Worm (Caenorhabditis elegans) whole organism, L3 larva: ENCODE results near the gene pitr-4.

Source experiments
- R02D3.7 ChIP-seq: fragments of 150-350 bp; optimal IDR thresholded peaks from 2 replicates; lab custom pipeline; 2014; ENCODE audit warnings: missing biosample characterization, missing genetic modification characterization
- ZK546.5 ChIP-seq: sonication (generic microtip); optimal IDR thresholded peaks from 2 replicates; lab custom pipeline; 2017; ENCODE audit warnings: missing biosample characterization, missing genetic modification characterization
- aly-2 ChIP-seq: fragments of 150-350 bp; optimal IDR thresholded peaks from 2 replicates; lab custom pipeline; 2014; ENCODE audit warnings: missing biosample characterization, missing genetic modification characterization
- ama-1 ChIP-seq: fragments of 150-350 bp; optimal IDR thresholded peaks from 2 replicates; lab custom pipeline; 2018
- ceh-16 ChIP-seq: sonication (generic microtip); optimal IDR thresholded peaks from 2 replicates; lab custom pipeline; 2017; ENCODE audit warnings: missing biosample characterization, missing genetic modification characterization
- ceh-82 ChIP-seq: fragments of 150-350 bp; optimal IDR thresholded peaks from 2 replicates; lab custom pipeline; 2014; ENCODE audit warnings: missing biosample characterization, missing genetic modification characterization
- daf-12 ChIP-seq: fragments of 150-350 bp; optimal IDR thresholded peaks from 2 replicates; lab custom pipeline; 2014; ENCODE audit warnings: missing biosample characterization, missing genetic modification reagents, missing genetic modification characterization
- elt-1 ChIP-seq: fragments of 150-350 bp; optimal IDR thresholded peaks from 2 replicates; lab custom pipeline; 2014; ENCODE audit warnings: missing biosample characterization, missing genetic modification characterization
- elt-2 ChIP-seq: sonication (generic microtip); optimal IDR thresholded peaks from 2 replicates; lab custom pipeline; 2016; ENCODE audit warnings: missing genetic modification reagents, mild to moderate bottlenecking, missing genetic modification characterization, missing compliant biosample characterization
- elt-3 ChIP-seq, 3 experiments: fragments of 150-350 bp in 1 of 3; sonication (generic microtip) in 2 of 3; optimal IDR thresholded peaks; 2 replicates in 2 of 3; 4 replicates in 1 of 3; lab custom pipeline; 2014 to 2017; ENCODE audit warnings: missing biosample characterization in 3 of 3, missing genetic modification characterization in 3 of 3
- eor-1 ChIP-seq, 2 experiments: fragments of 150-350 bp; optimal IDR thresholded peaks; 2 replicates each; lab custom pipeline; 2014 to 2018; ENCODE audit warnings: missing biosample characterization in 2 of 2, missing genetic modification characterization in 2 of 2
- fkh-10 ChIP-seq: sonication (generic microtip); optimal IDR thresholded peaks from 2 replicates; lab custom pipeline; 2017; ENCODE audit warnings: missing biosample characterization, missing genetic modification reagents, missing genetic modification characterization
- fos-1 ChIP-seq: fragments of 150-350 bp; optimal IDR thresholded peaks from 2 replicates; lab custom pipeline; 2014; ENCODE audit warnings: missing biosample characterization, missing genetic modification characterization
- hmg-11 ChIP-seq: sonication (generic microtip); optimal IDR thresholded peaks from 2 replicates; lab custom pipeline; 2016; ENCODE audit warnings: missing genetic modification characterization, missing compliant biosample characterization
- lin-15B ChIP-seq: fragments of 150-350 bp; optimal IDR thresholded peaks from 2 replicates; lab custom pipeline; 2014; ENCODE audit warnings: missing biosample characterization, missing genetic modification characterization
- lin-39 ChIP-seq: fragments of 150-350 bp; optimal IDR thresholded peaks from 2 replicates; lab custom pipeline; 2018; ENCODE audit warnings: missing biosample characterization, missing genetic modification reagents, missing genetic modification characterization
- mdl-1 ChIP-seq: fragments of 150-350 bp; optimal IDR thresholded peaks from 2 replicates; lab custom pipeline; 2014; ENCODE audit warnings: missing biosample characterization, missing genetic modification characterization
- mml-1 ChIP-seq: fragments of 150-350 bp; sonication (generic microtip); optimal IDR thresholded peaks from 3 replicates; lab custom pipeline; 2014; ENCODE audit warnings: missing biosample characterization, missing genetic modification characterization
- nfya-1 ChIP-seq: sonication (generic microtip); optimal IDR thresholded peaks from 2 replicates; lab custom pipeline; 2017; ENCODE audit warnings: missing genetic modification characterization, mild to moderate bottlenecking, missing compliant biosample characterization, antibody characterized with exemption, moderate library complexity; ENCODE audit not compliant: insufficient read depth
- nhr-12 ChIP-seq: fragments of 150-350 bp; optimal IDR thresholded peaks from 2 replicates; lab custom pipeline; 2014; ENCODE audit warnings: missing biosample characterization, missing genetic modification characterization
- nhr-23 ChIP-seq: fragments of 150-350 bp; optimal IDR thresholded peaks from 2 replicates; lab custom pipeline; 2014; ENCODE audit warnings: missing biosample characterization, missing genetic modification reagents, missing genetic modification characterization
- nhr-25 ChIP-seq: sonication (generic microtip); optimal IDR thresholded peaks from 2 replicates; lab custom pipeline; 2017; ENCODE audit warnings: missing biosample characterization, missing genetic modification characterization
- nhr-43 ChIP-seq: sonication (generic microtip); optimal IDR thresholded peaks from 2 replicates; lab custom pipeline; 2016; ENCODE audit warnings: mild to moderate bottlenecking, missing genetic modification characterization, missing compliant biosample characterization; ENCODE audit not compliant: poor library complexity, severe bottlenecking
- nhr-67 ChIP-seq: fragments of 150-350 bp; optimal IDR thresholded peaks from 2 replicates; lab custom pipeline; 2014; ENCODE audit warnings: missing biosample characterization, missing genetic modification characterization
- nhr-76 ChIP-seq: fragments of 150-350 bp; sonication (generic microtip); optimal IDR thresholded peaks from 5 replicates; lab custom pipeline; 2014; ENCODE audit warnings: missing biosample characterization, missing genetic modification characterization
- pha-4 ChIP-seq: fragments of 150-350 bp; optimal IDR thresholded peaks from 2 replicates; lab custom pipeline; 2014; ENCODE audit warnings: missing biosample characterization, missing genetic modification reagents, missing genetic modification characterization
- pqm-1 ChIP-seq: fragments of 150-350 bp; optimal IDR thresholded peaks from 2 replicates; lab custom pipeline; 2017; ENCODE audit warnings: missing biosample characterization, missing genetic modification characterization, inconsistent platforms
- snpc-4 ChIP-seq: fragments of 150-350 bp; optimal IDR thresholded peaks from 2 replicates; lab custom pipeline; 2014; ENCODE audit warnings: missing biosample characterization, missing genetic modification characterization
- tbx-2 ChIP-seq: sonication (generic microtip); optimal IDR thresholded peaks from 2 replicates; lab custom pipeline; 2016; ENCODE audit warnings: mild to moderate bottlenecking, missing genetic modification characterization, missing compliant biosample characterization
- unc-62 ChIP-seq: fragments of 150-350 bp; sonication (generic microtip); optimal IDR thresholded peaks from 4 replicates; lab custom pipeline; 2014; ENCODE audit warnings: missing biosample characterization, missing genetic modification reagents, missing genetic modification characterization
- zag-1 ChIP-seq: fragments of 150-350 bp; optimal IDR thresholded peaks from 2 replicates; lab custom pipeline; 2014; ENCODE audit warnings: missing biosample characterization, missing genetic modification characterization
- ztf-4 ChIP-seq: fragments of 150-350 bp; optimal IDR thresholded peaks from 2 replicates; lab custom pipeline; 2014; ENCODE audit warnings: missing biosample characterization, missing genetic modification characterization

The pitr-4 gene

DNA sequence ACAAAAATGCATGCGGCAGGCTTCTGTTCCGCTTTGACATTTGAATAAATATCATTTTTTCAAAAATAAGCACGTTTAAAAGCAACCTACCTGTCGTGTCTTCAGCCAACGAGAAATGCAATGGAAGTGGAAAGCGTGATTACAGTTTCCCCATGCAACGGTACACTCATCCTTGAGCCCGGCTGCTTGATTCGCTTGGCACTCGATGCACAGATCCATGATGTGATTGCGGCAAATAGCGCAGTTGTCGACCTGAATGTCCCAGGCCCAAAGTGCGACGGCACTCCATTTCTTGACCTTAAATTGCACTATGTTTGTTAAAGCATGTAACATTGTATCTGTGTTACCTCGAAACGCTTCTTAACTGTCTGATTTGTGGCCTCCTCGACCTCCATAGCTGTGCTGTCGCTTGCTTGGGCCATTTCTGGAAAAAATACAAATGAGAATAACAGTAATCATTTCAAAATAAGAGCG is 28.7 kb upstream of the pitr-4 start, which contains the start of gene rbx-1:
rbx-1 (minus strand) TSS at position 424 of the 474 bp plus-strand sequence.
- TF ChIP-seq elt-2 (tag; lab: Kevin White, UChicago) (no peak), nhr-12 (tag; lab: Kevin White, UChicago) (no peak), ZK546.5 (tag; lab: Kevin White, UChicago) (no peak), pha-4 (no peak), unc-62 (no peak), ceh-16 (no peak), hmg-11 (tag; lab: Kevin White, UChicago) (no peak), mdl-1 (tag; lab: Kevin White, UChicago) (no peak), nhr-67 (no peak), fkh-10 (no peak), ztf-4 (tag; lab: Kevin White, UChicago) (no peak), fos-1 (tag; lab: Kevin White, UChicago) (no peak), zag-1 (tag; lab: Kevin White, UChicago) (no peak)

DNA sequence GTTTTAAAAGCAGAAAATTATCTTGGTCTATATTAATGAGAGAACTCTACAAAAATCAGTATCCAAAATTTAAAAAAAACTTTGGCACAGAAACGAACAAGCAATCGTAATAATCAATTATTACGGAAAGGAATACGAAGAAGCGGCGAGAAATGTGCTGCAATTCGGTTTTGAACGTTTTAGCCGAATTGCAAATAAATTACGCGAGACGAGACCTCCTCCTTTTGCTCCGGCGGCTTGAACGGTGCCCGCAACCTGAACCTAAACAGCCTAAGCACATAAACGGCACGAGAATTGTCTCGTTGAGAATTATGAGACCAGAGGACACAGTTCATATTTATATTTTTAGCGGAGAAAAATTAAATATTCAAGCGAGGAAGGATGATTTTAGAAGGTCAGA is 27.9 kb upstream of the pitr-4 start:
- no peak for TF ChIP-seq nhr-43
- TF ChIP-seq elt-3 (tag; optimal IDR thresholded peaks at IDR 0.05; lab: Kevin White, UChicago) = no peak
- peak; percentile 32 for TF ChIP-seq ama-1
- TF ChIP-seq fkh-10 = no peak
- no peak for TF ChIP-seq ceh-82
- no peak for TF ChIP-seq ZK546.5 (tag; lab: Kevin White, UChicago)
- TF ChIP-seq nhr-23 (tag; lab: Kevin White, UChicago) = no peak
- TF ChIP-seq mml-1 (tag; lab: Kevin White, UChicago) = no peak
- TF ChIP-seq, all 47 proteins: peak for 1

DNA sequence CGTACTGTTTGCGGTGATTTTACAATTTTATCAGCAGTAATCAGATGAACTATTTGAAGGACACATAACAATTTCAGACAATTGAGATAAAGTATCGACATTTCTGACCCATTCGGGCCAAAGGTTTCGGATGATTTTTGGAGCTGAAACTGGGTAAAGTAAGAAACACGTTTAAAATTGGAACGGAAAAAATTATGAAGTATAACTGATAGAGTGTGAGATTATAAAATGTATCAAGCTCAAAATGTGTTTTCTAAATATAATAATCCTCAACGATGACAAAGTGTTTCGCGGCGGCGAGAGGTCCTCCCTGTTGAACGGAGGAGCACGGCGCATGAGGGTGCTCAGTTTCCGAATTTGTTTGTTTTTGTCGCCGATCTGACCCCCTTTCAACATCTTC is 24.1 kb upstream of the pitr-4 start, which contains the start of gene ZK287.4:
ZK287.4 (minus strand) TSS at position 101 of the 400 bp plus-strand sequence.
- no peak for TF ChIP-seq R02D3.7 (tag; lab: Kevin White, UChicago)
- TF ChIP-seq ztf-4 (tag; lab: Kevin White, UChicago) = no peak

DNA sequence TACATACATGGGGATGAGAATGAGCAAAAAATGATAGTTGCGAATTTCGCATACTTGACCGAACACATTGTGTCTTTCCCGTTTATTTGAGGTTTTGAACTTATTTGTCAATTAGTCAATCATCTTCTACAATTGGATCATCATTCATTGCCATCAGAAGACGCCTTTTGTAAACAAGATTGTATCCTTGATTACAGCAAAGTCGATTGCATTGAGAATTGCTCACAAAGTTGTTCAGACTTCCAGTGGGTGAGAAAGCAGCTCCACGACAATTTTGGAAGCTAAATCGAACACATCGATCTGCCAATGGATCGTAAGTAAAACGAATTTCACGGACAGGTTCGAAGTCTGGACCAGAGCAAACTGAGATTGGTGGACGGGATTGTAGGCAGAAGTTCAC is 18.8 kb upstream of the pitr-4 start:
- TF ChIP-seq elt-1 (tag; lab: Kevin White, UChicago) (no peak), ZK546.5 (tag; lab: Kevin White, UChicago) (no peak), aly-2 (no peak), ama-1 (no peak), lin-15B (tag; lab: Kevin White, UChicago) (no peak), nhr-76 (tag; lab: Kevin White, UChicago) (no peak), daf-12 (tag; lab: Kevin White, UChicago) (no peak), tbx-2 (no peak), fos-1 (tag; lab: Kevin White, UChicago) (no peak), eor-1 (tag; optimal IDR thresholded peaks at IDR 0.05; lab: Kevin White, UChicago) (no peak), pqm-1 (tag; lab: Kevin White, UChicago) (no peak), nfya-1 (tag; lab: Kevin White, UChicago) (no peak), pha-4 (no peak)

DNA sequence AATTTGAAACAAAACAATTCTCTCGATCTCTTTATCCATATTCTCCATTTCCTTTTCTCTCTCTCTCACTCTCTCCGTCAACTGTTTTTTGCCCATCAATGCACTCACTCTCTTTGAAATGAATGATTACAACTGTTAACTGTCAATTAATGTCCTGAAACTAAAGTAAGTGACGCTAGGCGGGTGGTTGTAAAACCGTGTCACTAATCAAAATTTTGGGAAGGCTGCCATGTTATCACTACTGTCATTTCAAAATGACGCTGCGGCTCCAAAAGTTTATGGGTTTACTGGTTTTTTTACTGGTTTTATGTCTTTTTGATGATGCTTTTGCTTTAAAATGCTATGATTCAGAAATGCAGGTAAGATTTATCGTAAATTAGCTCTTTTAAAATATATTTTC is 17.8 kb upstream of the pitr-4 start, which contains the start of gene ZK287.9:
ZK287.9 (plus strand) TSS at position 192 of the 400 bp plus-strand sequence.
- no peak for TF ChIP-seq mml-1 (tag; lab: Kevin White, UChicago)
- peak; percentile 37 for TF ChIP-seq pqm-1 (tag; lab: Kevin White, UChicago)
- peak; percentile 67 for TF ChIP-seq elt-2 (tag; lab: Kevin White, UChicago)
- no peak for TF ChIP-seq ceh-82

DNA sequence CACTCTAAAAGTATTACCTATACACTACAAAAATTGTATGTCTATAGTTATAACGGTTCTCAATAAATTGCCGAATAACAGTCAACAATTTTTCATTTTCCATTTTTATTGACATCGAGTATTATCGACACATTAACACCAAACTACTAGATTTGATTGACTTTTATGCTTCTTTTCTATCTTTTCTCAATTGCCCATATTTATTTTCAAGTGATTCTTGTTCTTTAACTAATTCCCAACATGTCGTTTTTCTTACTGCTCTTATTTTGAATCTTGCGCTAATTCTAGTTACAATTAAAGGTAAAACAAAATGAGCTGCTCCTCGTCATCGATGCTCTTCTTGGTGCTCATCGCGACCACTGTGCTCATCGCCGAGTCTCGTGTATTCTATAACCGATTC is 16.6 kb upstream of the pitr-4 start, which contains the start of gene cthd-1:
cthd-1 (plus strand) TSS at position 301 of the 400 bp plus-strand sequence.
- TF ChIP-seq snpc-4 (no peak), ceh-16 (no peak), nhr-25 (tag; lab: Kevin White, UChicago) (no peak), elt-1 (tag; lab: Kevin White, UChicago) (no peak), fkh-10 (no peak), nhr-43 (no peak), lin-39 (tag; lab: Kevin White, UChicago) (no peak), R02D3.7 (tag; lab: Kevin White, UChicago) (no peak), elt-3 (tag; optimal IDR thresholded peaks at IDR 0.05; lab: Kevin White, UChicago) (no peak), ceh-82 (no peak)
